Worm (Caenorhabditis elegans): ENCODE results near the gene Y54G9A.7.

Y54G9A.7 gene

DNA sequence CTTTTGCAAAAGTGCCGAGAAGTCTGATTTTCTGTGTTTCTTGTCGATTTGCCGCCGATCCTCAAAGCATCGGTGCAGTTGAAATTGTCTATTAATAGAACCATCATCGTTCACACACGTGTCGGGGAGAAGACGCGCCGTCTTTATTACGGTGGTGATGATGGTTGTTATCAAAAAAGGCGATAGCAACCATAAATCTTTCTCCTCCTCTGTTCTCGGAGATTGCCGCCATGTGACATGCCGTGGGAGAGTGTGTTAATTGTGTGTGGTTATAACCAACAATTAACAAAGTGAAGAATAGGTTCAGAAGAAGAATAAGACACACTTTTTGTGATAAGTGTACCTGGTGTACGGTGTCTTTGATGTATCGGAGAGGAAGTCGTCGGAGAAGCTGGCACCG is 44.5 kb downstream of the Y54G9A.7 start (continued):
- TF ChIP-seq lir-3 (tag; optimal IDR thresholded peaks at IDR 0.05; ENCODE audit: poor library complexity) (no peak), ceh-63 (GFP tag; optimal IDR thresholded peaks at IDR 0.05) (no peak), F16B12.6 (tag; optimal IDR thresholded peaks at IDR 0.05) (no peak), unc-130 (tag; optimal IDR thresholded peaks at IDR 0.05) (peak; percentile 83), unc-98 (GFP tag; IDR thresholded peaks at IDR 0.05) (no peak), lin-13 (GFP tag; optimal IDR thresholded peaks at IDR 0.05) (no peak), ama-1 (optimal IDR thresholded peaks at IDR 0.05) (no peak), sptf-1 (tag; optimal IDR thresholded peaks at IDR 0.05) (no peak), aha-1 (tag; optimal IDR thresholded peaks at IDR 0.05) (no peak), pqm-1 (tag; optimal IDR thresholded peaks at IDR 0.05) (no peak), fos-1 (tag; optimal IDR thresholded peaks at IDR 0.05) (no peak), unc-30 (tag; optimal IDR thresholded peaks at IDR 0.05) (no peak), nhr-90 (tag; optimal IDR thresholded peaks at IDR 0.05; ENCODE audit: poor library complexity) (peak; percentile 77), isw-1 (GFP tag; IDR thresholded peaks at IDR 0.05) (no peak), elt-3 (tag; optimal IDR thresholded peaks at IDR 0.05) (peak; percentile 26 to 96 (median 75)), tlp-1 (tag; optimal IDR thresholded peaks at IDR 0.05) (no peak), nhr-19 (GFP tag; conservative IDR thresholded peaks at IDR 0.05) (peak; percentile 63), egl-13 (tag; optimal IDR thresholded peaks at IDR 0.05) (no peak), nhr-20 (tag; optimal IDR thresholded peaks at IDR 0.05) (peak; percentile 86), pax-3 (tag; optimal IDR thresholded peaks at IDR 0.05) (no peak), aly-2 (tag; optimal IDR thresholded peaks at IDR 0.05) (no peak), unc-86 (tag; optimal IDR thresholded peaks at IDR 0.05) (no peak), nhr-11 (tag; optimal IDR thresholded peaks at IDR 0.05) (no peak), ets-5 (GFP tag; IDR thresholded peaks at IDR 0.05) (no peak), C34B4.2 (tag; optimal IDR thresholded peaks at IDR 0.05) (no peak), tbx-2 (tag; optimal IDR thresholded peaks at IDR 0.05) (peak; percentile 54), snpc-4 (tag; optimal IDR thresholded peaks at IDR 0.05) (no peak), nhr-47 (tag; optimal IDR thresholded peaks at IDR 0.05) (no peak), nhr-84 (tag; optimal IDR thresholded peaks at IDR 0.05) (no peak), lsy-2 (tag; optimal IDR thresholded peaks at IDR 0.05) (peak in 1 of 2 experiments; percentile 42), ztf-11 (tag; optimal IDR thresholded peaks at IDR 0.05) (no peak), dpl-1 (GFP tag; optimal IDR thresholded peaks at IDR 0.05) (peak in 1 of 3 experiments; percentile 16), sox-4 (tag; optimal IDR thresholded peaks at IDR 0.05) (no peak), ztf-4 (tag; optimal IDR thresholded peaks at IDR 0.05) (no peak), egl-27 (tag; optimal IDR thresholded peaks at IDR 0.05) (no peak), ceh-88 (GFP tag; IDR thresholded peaks at IDR 0.05) (no peak)

DNA sequence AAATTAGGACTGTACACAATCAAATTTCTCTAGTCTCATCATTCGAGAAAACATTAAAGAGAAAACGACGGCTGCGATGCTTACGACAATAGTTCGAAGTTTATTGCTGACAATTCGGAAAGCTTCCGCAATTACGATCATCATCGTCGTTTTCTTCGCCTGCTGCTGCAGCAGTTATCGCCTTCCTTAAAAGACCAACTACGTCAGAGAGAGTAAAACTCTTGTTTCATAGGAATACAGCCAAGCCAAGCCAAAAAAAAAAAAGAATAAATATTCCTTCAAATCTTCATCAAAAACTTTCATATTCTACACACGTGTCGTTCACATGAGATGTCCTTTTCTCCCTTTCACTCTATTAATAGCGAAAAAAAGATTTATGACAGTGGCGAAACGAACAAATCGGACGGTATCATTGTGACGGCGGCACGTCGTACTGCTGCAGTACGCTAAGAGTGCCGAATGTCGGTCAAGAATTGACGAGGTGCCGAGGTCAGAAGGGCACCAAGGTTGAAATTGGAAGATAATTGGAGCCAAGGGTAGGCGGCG is 45.8 kb downstream of the Y54G9A.7 start:
- TF ChIP-seq elt-3 (tag; optimal IDR thresholded peaks at IDR 0.05) (peak in 2 of 6 experiments; percentile 47 to 72), nhr-85 (tag) (peak; percentile 94), ceh-82 (tag; optimal IDR thresholded peaks at IDR 0.05) (no peak), snu-23 (GFP tag; optimal IDR thresholded peaks at IDR 0.05) (peak; percentile 29), blmp-1 (tag; optimal IDR thresholded peaks at IDR 0.05) (peak; percentile 98), nhr-77 (tag; optimal IDR thresholded peaks at IDR 0.05) (no peak), hpl-2 (GFP tag; optimal IDR thresholded peaks at IDR 0.05) (no peak), mep-1 (tag; optimal IDR thresholded peaks at IDR 0.05) (peak; percentile 28), nhr-28 (tag; optimal IDR thresholded peaks at IDR 0.05) (no peak), unc-86 (tag; optimal IDR thresholded peaks at IDR 0.05) (no peak), lin-14 (GFP tag; optimal IDR thresholded peaks at IDR 0.05) (peak; percentile 54), pag-3 (tag; optimal IDR thresholded peaks at IDR 0.05; ENCODE audit: borderline replicate concordance, insufficient read depth) (no peak), nhr-71 (tag; optimal IDR thresholded peaks at IDR 0.05) (peak; percentile 55), lin-35 (GFP tag; optimal IDR thresholded peaks at IDR 0.05) (peak in 1 of 2 experiments; percentile 21), mdl-1 (tag; optimal IDR thresholded peaks at IDR 0.05) (peak in 1 of 2 experiments; percentile 54), sox-4 (tag; optimal IDR thresholded peaks at IDR 0.05) (no peak), nhr-20 (tag; optimal IDR thresholded peaks at IDR 0.05) (peak; percentile 52), tbx-2 (tag; optimal IDR thresholded peaks at IDR 0.05) (peak; percentile 12)

Data from whole organism, L1 larva.